Fruit fly (Drosophila melanogaster) whole organism, adult: Measurements from ENCODE around the gene CG43773.

Experiments
- CG33017 ChIP-seq: fragments of 200-800 bp; sonication (Bioruptor generic); optimal IDR thresholded peaks from 2 replicates; lab custom pipeline; 2018; ENCODE audit warnings: missing biosample characterization, mild to moderate bottlenecking, missing genetic modification characterization, moderate library complexity
- CG7045 ChIP-seq: fragments of 200-800 bp; sonication (Bioruptor generic); optimal IDR thresholded peaks from 2 replicates; lab custom pipeline; 2017; ENCODE audit warnings: missing biosample characterization, mild to moderate bottlenecking, missing genetic modification characterization
- Hr96 ChIP-seq: fragments of 200-800 bp; sonication (Bioruptor generic); optimal IDR thresholded peaks from 2 replicates; lab custom pipeline; 2016; ENCODE audit warnings: missing biosample characterization, missing genetic modification characterization
- cic ChIP-seq: fragments of 200-800 bp; sonication (Bioruptor generic); optimal IDR thresholded peaks from 2 replicates; lab custom pipeline; 2017; ENCODE audit warnings: missing biosample characterization, mild to moderate bottlenecking, missing genetic modification characterization, moderate library complexity
- ovo ChIP-seq: fragments of 200-800 bp; sonication (Bioruptor generic); optimal IDR thresholded peaks from 2 replicates; lab custom pipeline; 2016; ENCODE audit warnings: missing biosample characterization, missing genetic modification characterization
- pad ChIP-seq: fragments of 200-800 bp; sonication (Bioruptor generic); optimal IDR thresholded peaks from 3 replicates; lab custom pipeline; 2017; ENCODE audit warnings: missing biosample characterization, missing genetic modification characterization, mild to moderate bottlenecking, moderate library complexity, missing genetic modification reagents
- tj ChIP-seq: fragments of 200-800 bp; sonication (Bioruptor generic); optimal IDR thresholded peaks from 3 replicates; lab custom pipeline; 2017; ENCODE audit warnings: missing biosample characterization, mild to moderate bottlenecking, missing genetic modification characterization, moderate library complexity

DNA sequence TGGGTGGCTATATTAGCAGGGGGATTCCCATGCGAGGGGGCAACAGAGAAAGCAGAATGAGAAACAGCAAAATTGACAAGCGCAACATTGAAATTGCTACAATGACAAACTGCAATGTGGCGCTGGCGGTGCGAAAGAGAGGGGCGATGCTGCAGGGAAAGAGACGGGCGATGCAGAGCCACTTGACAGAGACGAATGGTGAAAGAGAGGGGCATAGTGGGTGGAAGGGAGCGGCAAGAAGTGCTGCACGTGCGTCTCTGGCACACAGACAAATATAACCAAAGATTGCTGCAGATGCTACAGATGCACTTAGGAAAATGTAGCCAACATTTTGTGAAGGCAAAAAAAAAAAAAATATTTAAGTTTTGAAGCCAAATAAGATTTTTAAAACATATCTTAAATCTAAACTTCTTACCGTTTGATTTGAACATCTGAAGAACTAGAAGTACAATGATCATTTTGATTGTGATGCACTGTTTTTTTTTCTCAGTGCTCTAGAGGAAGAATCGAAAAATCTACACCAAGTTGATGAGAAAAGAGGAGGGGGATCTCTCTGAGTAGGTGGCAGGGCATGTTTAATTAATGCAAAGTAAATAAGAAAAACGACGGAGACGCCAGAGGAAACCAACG lies 37.8 kb downstream of the CG43773 start:
- TF ChIP-seq CG33017 (tag; lab: Kevin White, UChicago) (no peak), cic (GFP tag; lab: Kevin White, UChicago) (no peak), ovo (GFP tag; lab: Kevin White, UChicago) (no peak), Hr96 (no peak), pad (GFP tag; lab: Kevin White, UChicago) (no peak), tj (GFP tag; lab: Kevin White, UChicago) (no peak), CG7045 (GFP tag; lab: Kevin White, UChicago) (no peak)
